Worm (Caenorhabditis elegans) whole organism, L2 larva: ENCODE data around the gene F52G3.5.

Experiments used
- ama-1 ChIP-seq: fragments of 150-350 bp; optimal IDR thresholded peaks from 2 replicates; lab custom pipeline; 2018; ENCODE audit warnings: inconsistent platforms
- blmp-1 ChIP-seq: sonication (generic microtip); optimal IDR thresholded peaks from 2 replicates; lab custom pipeline; 2017; ENCODE audit warnings: missing genetic modification characterization, mild to moderate bottlenecking, missing compliant biosample characterization, antibody characterized with exemption, moderate library complexity; ENCODE audit not compliant: insufficient read depth
- dmd-4 ChIP-seq: sonication (generic microtip); optimal IDR thresholded peaks from 2 replicates; lab custom pipeline; 2017; ENCODE audit warnings: missing biosample characterization, missing genetic modification characterization
- elt-3 ChIP-seq: sonication (generic microtip); optimal IDR thresholded peaks from 2 replicates; lab custom pipeline; 2017; ENCODE audit warnings: missing biosample characterization, missing genetic modification characterization
- lsy-2 ChIP-seq, 2 experiments: fragments of 150-350 bp in 1 of 2; sonication (generic microtip) in 1 of 2; optimal IDR thresholded peaks; 2 replicates each; lab custom pipeline; 2014 to 2017; ENCODE audit warnings: missing biosample characterization in 2 of 2, missing genetic modification characterization in 2 of 2
- mdl-1 ChIP-seq, 2 experiments: fragments of 150-350 bp in 1 of 2; sonication (generic microtip) in 1 of 2; optimal IDR thresholded peaks; 2 replicates each; lab custom pipeline; 2017; ENCODE audit warnings: missing biosample characterization in 2 of 2, missing genetic modification characterization in 2 of 2
- nhr-11 ChIP-seq: fragments of 150-350 bp; optimal IDR thresholded peaks from 2 replicates; lab custom pipeline; 2014; ENCODE audit warnings: missing biosample characterization, missing genetic modification characterization
- nhr-12 ChIP-seq: fragments of 150-350 bp; optimal IDR thresholded peaks from 2 replicates; lab custom pipeline; 2014; ENCODE audit warnings: missing biosample characterization, missing genetic modification characterization
- nhr-129 ChIP-seq: fragments of 150-350 bp; optimal IDR thresholded peaks from 2 replicates; lab custom pipeline; 2014; ENCODE audit warnings: missing biosample characterization, missing genetic modification characterization
- nhr-237 ChIP-seq: fragments of 150-350 bp; optimal IDR thresholded peaks from 2 replicates; lab custom pipeline; 2014; ENCODE audit warnings: missing biosample characterization, missing genetic modification characterization
- nhr-77 ChIP-seq: fragments of 150-350 bp; optimal IDR thresholded peaks from 2 replicates; lab custom pipeline; 2014; ENCODE audit warnings: missing biosample characterization, missing genetic modification characterization
- unc-39 ChIP-seq: fragments of 150-350 bp; optimal IDR thresholded peaks from 2 replicates; lab custom pipeline; 2014; ENCODE audit warnings: missing biosample characterization, missing genetic modification characterization
- ztf-11 ChIP-seq: sonication (generic microtip); optimal IDR thresholded peaks from 2 replicates; lab custom pipeline; 2017; ENCODE audit warnings: missing biosample characterization, missing genetic modification characterization
- ztf-4 ChIP-seq: fragments of 150-350 bp; optimal IDR thresholded peaks from 2 replicates; lab custom pipeline; 2014; ENCODE audit warnings: missing biosample characterization, missing genetic modification characterization

DNA sequence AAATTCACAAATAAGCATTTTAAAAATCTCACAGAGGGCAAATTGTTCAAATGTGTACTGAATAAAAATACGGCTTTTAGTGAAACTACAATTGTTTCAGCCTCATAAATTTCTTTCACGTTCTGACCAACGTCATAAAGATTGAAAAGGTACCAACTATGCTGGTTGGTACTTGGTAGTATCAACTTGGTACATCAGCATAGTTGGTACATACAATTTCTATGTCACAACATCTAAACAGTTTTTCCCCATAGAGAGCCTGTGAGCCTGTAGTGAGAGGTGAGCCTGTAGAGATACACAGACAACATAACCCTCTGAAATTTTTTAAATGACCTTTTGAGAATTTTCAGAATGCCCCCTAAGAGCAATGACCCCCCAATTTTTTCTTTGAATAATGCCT, 43.2 kb upstream of the F52G3.5 start:
- TF ChIP-seq dmd-4 (tag; lab: Kevin White, UChicago) (no peak), nhr-237 (tag; lab: Kevin White, UChicago) (no peak), nhr-77 (no peak), elt-3 (tag; lab: Kevin White, UChicago) (no peak), nhr-12 (tag; lab: Kevin White, UChicago) (no peak), ama-1 (no peak), ztf-11 (no peak), blmp-1 (no peak), ztf-4 (no peak), nhr-11 (tag; lab: Kevin White, UChicago) (no peak), unc-39 (no peak), nhr-129 (tag; lab: Kevin White, UChicago) (no peak), lsy-2 (tag; optimal IDR thresholded peaks at IDR 0.05; lab: Kevin White, UChicago) (no peak), mdl-1 (tag; optimal IDR thresholded peaks at IDR 0.05; lab: Kevin White, UChicago) (no peak)
